Worm (Caenorhabditis elegans) whole organism, L4/young adult: Measurements from ENCODE around the gene F40E10.5.

Experiments
- W03F9.2 ChIP-seq: fragments of 150-350 bp; optimal IDR thresholded peaks from 2 replicates; lab custom pipeline; 2014; ENCODE audit warnings: missing biosample characterization, missing genetic modification characterization
- him-1 ChIP-seq: sonication (generic microtip); optimal IDR thresholded peaks from 2 replicates; lab custom pipeline; 2016; ENCODE audit warnings: missing genotype, missing genetic modification reagents, missing genetic modification characterization, missing compliant biosample characterization

DNA sequence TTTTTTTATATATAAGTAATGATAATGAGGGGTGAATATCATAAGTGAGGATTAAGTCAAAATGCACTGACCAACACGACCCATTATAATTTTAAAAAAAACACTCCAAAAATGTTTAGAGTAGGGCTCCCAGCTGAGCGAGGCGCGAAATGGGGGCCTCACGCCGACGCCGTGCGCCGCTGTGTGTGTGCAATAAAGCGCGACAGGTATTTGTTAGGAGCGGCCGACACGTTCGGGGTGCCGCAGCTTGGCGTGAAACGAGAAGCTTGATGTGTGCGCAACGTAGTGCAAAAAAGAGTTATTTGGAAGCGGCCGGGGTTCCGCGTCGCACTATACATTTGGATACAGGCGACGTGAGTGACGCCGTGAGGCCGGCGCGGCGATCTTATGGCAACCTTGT lies 23.3 kb downstream of the F40E10.5 start:
- TF ChIP-seq W03F9.2 (tag; lab: Kevin White, UChicago) (no peak), him-1 (tag; lab: Kevin White, UChicago) (no peak)
